Fruit fly (Drosophila melanogaster) whole organism, prepupa: Measurements from ENCODE around the gene MED10.

ENCODE experiments used
- CG32006 ChIP-seq: fragments of 200-800 bp; sonication (Bioruptor generic); optimal IDR thresholded peaks from 3 replicates; lab custom pipeline; 2017; ENCODE audit warnings: missing biosample characterization, mild to moderate bottlenecking, missing genetic modification characterization
- CG34406 ChIP-seq: fragments of 200-800 bp; sonication (Bioruptor generic); optimal IDR thresholded peaks from 3 replicates; lab custom pipeline; 2016; ENCODE audit warnings: missing biosample characterization, missing genetic modification characterization
- CG8319 ChIP-seq: fragments of 200-800 bp; sonication (Bioruptor generic); optimal IDR thresholded peaks from 3 replicates; lab custom pipeline; 2016; ENCODE audit warnings: missing biosample characterization, missing genetic modification characterization
- Hr39 ChIP-seq: fragments of 200-800 bp; sonication (Bioruptor generic); optimal IDR thresholded peaks from 2 replicates; lab custom pipeline; 2016; ENCODE audit warnings: missing biosample characterization, missing genetic modification characterization
- acj6 ChIP-seq: fragments of 200-800 bp; sonication (Bioruptor generic); optimal IDR thresholded peaks from 3 replicates; lab custom pipeline; 2016; ENCODE audit warnings: missing biosample characterization, missing genetic modification characterization

DNA sequence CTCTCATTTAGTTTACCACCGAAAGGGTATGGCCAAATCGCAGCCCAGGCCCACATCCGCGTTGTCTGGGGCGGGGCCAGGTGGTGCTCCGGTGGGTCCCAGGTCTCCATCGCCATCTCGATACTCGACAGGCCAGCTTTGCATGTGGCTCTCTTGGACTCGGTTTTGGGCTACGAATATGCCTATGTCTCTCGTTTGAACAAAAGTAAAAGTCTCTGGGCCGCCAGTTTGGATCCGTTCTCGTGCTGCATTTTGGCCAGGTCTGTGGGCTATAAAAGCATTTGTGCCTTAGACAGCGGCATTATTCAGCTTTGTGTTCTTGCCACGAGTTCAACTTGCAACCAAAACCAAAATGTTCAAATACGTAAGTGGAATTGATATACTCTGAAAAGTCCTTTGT lies 45.3 kb downstream of the MED10 start, which contains the start of gene CG13065:
- no peak for TF ChIP-seq CG8319 (GFP tag; lab: Kevin White, UChicago)
- no peak for TF ChIP-seq Hr39
- TF ChIP-seq acj6 (GFP tag; lab: Kevin White, UChicago): no peak
- no peak for TF ChIP-seq CG34406 (GFP tag; lab: Kevin White, UChicago)
- no peak for TF ChIP-seq CG32006 (GFP tag; lab: Kevin White, UChicago)
